Fruit fly (Drosophila melanogaster) whole organism, embryonic: ENCODE data around the gene lqfR.

ENCODE experiments used
- Awh ChIP-seq: fragments of 200-800 bp; sonication (Bioruptor generic); IDR thresholded peaks from 2 replicates; pipeline ENCODE4, ENCODE4 v1.3.6; 2022; ENCODE audit warnings: missing biosample characterization, missing genetic modification characterization
- Bgb ChIP-seq: fragments of 200-800 bp; sonication (Bioruptor generic); IDR thresholded peaks from 2 replicates; pipeline ENCODE4 v1.3.6; 2022; ENCODE audit warnings: missing biosample characterization, missing genetic modification characterization; ENCODE audit not compliant: partially characterized antibody
- CG10431 ChIP-seq: fragments of 200-800 bp; sonication (Bioruptor generic); optimal IDR thresholded peaks from 3 replicates; lab custom pipeline; 2018; ENCODE audit warnings: missing biosample characterization, mild to moderate bottlenecking, missing genetic modification characterization
- CG10959 ChIP-seq: fragments of 200-800 bp; sonication (Bioruptor generic); IDR thresholded peaks from 2 replicates; pipeline ENCODE4 v1.3.6; 2022; ENCODE audit warnings: missing biosample characterization, missing genetic modification characterization
- CG11696 ChIP-seq: fragments of 200-800 bp; sonication (Bioruptor generic); IDR thresholded peaks from 2 replicates; pipeline ENCODE4 v1.3.6; 2022; ENCODE audit warnings: missing biosample characterization, missing genetic modification characterization
- CG12155 ChIP-seq: fragments of 200-800 bp; sonication (Bioruptor generic); optimal IDR thresholded peaks from 3 replicates; lab custom pipeline; 2016; ENCODE audit warnings: missing biosample characterization, missing genetic modification characterization
- CG12299 ChIP-seq: fragments of 200-800 bp; sonication (Bioruptor generic); optimal IDR thresholded peaks from 2 replicates; lab custom pipeline; 2018; ENCODE audit warnings: missing biosample characterization, mild to moderate bottlenecking, missing genetic modification characterization
- CG13296 ChIP-seq: fragments of 200-800 bp; sonication (Bioruptor generic); optimal IDR thresholded peaks from 3 replicates; lab custom pipeline; 2018; ENCODE audit warnings: missing biosample characterization, mild to moderate bottlenecking, missing genetic modification characterization
- CG16779 ChIP-seq: fragments of 200-800 bp; sonication (Bioruptor generic); IDR thresholded peaks from 2 replicates; pipeline ENCODE4 v1.3.6; 2022; ENCODE audit warnings: missing biosample characterization, missing genetic modification characterization
- CG18011 ChIP-seq: fragments of 200-800 bp; sonication (Bioruptor generic); optimal IDR thresholded peaks from 2 replicates; lab custom pipeline; 2017; ENCODE audit warnings: missing biosample characterization, missing genetic modification characterization, mild to moderate bottlenecking, moderate library complexity, missing genotype
- CG18476 ChIP-seq: fragments of 200-800 bp; sonication (Bioruptor generic); optimal IDR thresholded peaks from 2 replicates; lab custom pipeline; 2016; ENCODE audit warnings: missing biosample characterization, mild to moderate bottlenecking, missing genetic modification characterization
- CG18599 ChIP-seq: fragments of 200-800 bp; sonication (Bioruptor generic); optimal IDR thresholded peaks from 3 replicates; lab custom pipeline; 2017; ENCODE audit warnings: missing biosample characterization, missing genetic modification characterization, mild to moderate bottlenecking, moderate library complexity, missing genetic modification reagents
- CG2129 ChIP-seq: fragments of 200-800 bp; sonication (Bioruptor generic); IDR thresholded peaks from 2 replicates; pipeline ENCODE4 v1.3.6; 2022; ENCODE audit warnings: missing biosample characterization, missing genetic modification characterization; ENCODE audit not compliant: partially characterized antibody
- CG2875 ChIP-seq: fragments of 200-800 bp; sonication (Bioruptor generic); optimal IDR thresholded peaks from 2 replicates; lab custom pipeline; 2017; ENCODE audit warnings: missing biosample characterization, mild to moderate bottlenecking, missing genetic modification characterization, missing genetic modification reagents
- CG30020 ChIP-seq: fragments of 200-800 bp; optimal IDR thresholded peaks from 2 replicates; lab custom pipeline; 2019; ENCODE audit warnings: missing biosample characterization, mild to moderate bottlenecking, missing genetic modification characterization, moderate library complexity
- CG3163 ChIP-seq: fragments of 200-800 bp; sonication (Bioruptor generic); optimal IDR thresholded peaks from 3 replicates; lab custom pipeline; 2016; ENCODE audit warnings: missing biosample characterization, missing genetic modification characterization
- CG3281 ChIP-seq: fragments of 200-800 bp; sonication (Bioruptor generic); optimal IDR thresholded peaks from 3 replicates; lab custom pipeline; 2017; ENCODE audit warnings: missing biosample characterization, mild to moderate bottlenecking, missing genetic modification characterization
- CG42726 ChIP-seq: fragments of 200-800 bp; sonication (Bioruptor generic); IDR thresholded peaks from 2 replicates; pipeline ENCODE4 v1.3.6; 2022; ENCODE audit warnings: missing biosample characterization, missing genetic modification characterization; ENCODE audit not compliant: partially characterized antibody
- CG4360 ChIP-seq: fragments of 200-800 bp; sonication (Bioruptor generic); IDR thresholded peaks from 2 replicates; pipeline ENCODE4 v1.3.6; 2022; ENCODE audit warnings: missing biosample characterization, missing genetic modification characterization
- CG43689 ChIP-seq: fragments of 200-800 bp; sonication (Bioruptor generic); IDR thresholded peaks from 2 replicates; pipeline ENCODE4 v1.3.6; 2022; ENCODE audit warnings: missing biosample characterization, missing genetic modification characterization
- CG5245 ChIP-seq: fragments of 200-800 bp; sonication (Bioruptor generic); optimal IDR thresholded peaks from 3 replicates; lab custom pipeline; 2016; ENCODE audit warnings: missing biosample characterization, missing genetic modification characterization
- CG5953 ChIP-seq: fragments of 200-800 bp; sonication (Bioruptor generic); IDR thresholded peaks from 2 replicates; pipeline ENCODE4 v1.3.6; 2022; ENCODE audit warnings: missing biosample characterization, missing genetic modification characterization
- CG6765 ChIP-seq: fragments of 200-800 bp; sonication (Bioruptor generic); optimal IDR thresholded peaks from 3 replicates; lab custom pipeline; 2017; ENCODE audit warnings: missing biosample characterization, mild to moderate bottlenecking, missing genetic modification characterization
- CG6791 ChIP-seq: fragments of 200-800 bp; sonication (Bioruptor generic); IDR thresholded peaks from 3 replicates; pipeline ENCODE4 v1.3.6; 2022; ENCODE audit warnings: missing biosample characterization, missing genetic modification characterization; ENCODE audit not compliant: partially characterized antibody
- CG7357 ChIP-seq: fragments of 200-800 bp; sonication (Bioruptor generic); IDR thresholded peaks from 3 replicates; pipeline ENCODE4 v1.3.6; 2022; ENCODE audit warnings: missing biosample characterization, missing genetic modification characterization
- CG9727 ChIP-seq: fragments of 200-800 bp; sonication (Bioruptor generic); optimal IDR thresholded peaks from 3 replicates; lab custom pipeline; 2017; ENCODE audit warnings: missing biosample characterization, mild to moderate bottlenecking, missing genetic modification characterization
- Camta ChIP-seq: fragments of 200-800 bp; sonication (Bioruptor generic); optimal IDR thresholded peaks from 2 replicates; lab custom pipeline; 2016; ENCODE audit warnings: missing biosample characterization, missing genetic modification characterization
- Dll ChIP-seq: fragments of 200-800 bp; sonication (Bioruptor generic); IDR thresholded peaks from 4 replicates; pipeline ENCODE4 v1.3.6; 2022; ENCODE audit warnings: missing biosample characterization, missing genetic modification characterization; ENCODE audit not compliant: partially characterized antibody
- ERR ChIP-seq: fragments of 200-800 bp; sonication (Bioruptor generic); optimal IDR thresholded peaks from 2 replicates; lab custom pipeline; 2016; ENCODE audit warnings: missing biosample characterization, missing genetic modification characterization
- Elba2 ChIP-seq: fragments of 200-800 bp; sonication (Bioruptor generic); optimal IDR thresholded peaks from 3 replicates; lab custom pipeline; 2016; ENCODE audit warnings: missing biosample characterization, missing genetic modification characterization
- Fer3 ChIP-seq: fragments of 200-800 bp; sonication (Bioruptor generic); optimal IDR thresholded peaks from 2 replicates; lab custom pipeline; 2018; ENCODE audit warnings: missing biosample characterization, mild to moderate bottlenecking, missing genetic modification characterization, moderate library complexity
- Neu2 ChIP-seq: fragments of 200-800 bp; sonication (Bioruptor generic); optimal IDR thresholded peaks from 3 replicates; lab custom pipeline; 2016; ENCODE audit warnings: missing biosample characterization, missing genetic modification characterization, borderline replicate concordance
- PHDP ChIP-seq: fragments of 200-800 bp; sonication (Bioruptor generic); optimal IDR thresholded peaks from 3 replicates; lab custom pipeline; 2018; ENCODE audit warnings: missing biosample characterization, mild to moderate bottlenecking, missing genetic modification characterization, moderate library complexity
- Rx ChIP-seq: fragments of 200-800 bp; sonication (Bioruptor generic); IDR thresholded peaks from 2 replicates; pipeline ENCODE4 v1.3.6; 2022; ENCODE audit warnings: missing biosample characterization, missing genetic modification characterization
- ac ChIP-seq: fragments of 200-800 bp; sonication (Bioruptor generic); optimal IDR thresholded peaks from 3 replicates; lab custom pipeline; 2017; ENCODE audit warnings: missing biosample characterization, mild to moderate bottlenecking, missing genetic modification characterization
- btn ChIP-seq: fragments of 200-800 bp; sonication (Bioruptor generic); optimal IDR thresholded peaks from 2 replicates; lab custom pipeline; 2016; ENCODE audit warnings: missing biosample characterization, missing genetic modification characterization
- cg ChIP-seq: fragments of 200-800 bp; sonication (Bioruptor generic); optimal IDR thresholded peaks from 3 replicates; lab custom pipeline; 2019; ENCODE audit warnings: missing biosample characterization, mild to moderate bottlenecking, missing genetic modification characterization, moderate library complexity
- ci ChIP-seq: fragments of 200-800 bp; sonication (Bioruptor generic); IDR thresholded peaks from 3 replicates; pipeline ENCODE4 v1.3.6; 2022; ENCODE audit warnings: missing biosample characterization, missing genetic modification characterization
- dmrt99B ChIP-seq: fragments of 200-800 bp; sonication (Bioruptor generic); optimal IDR thresholded peaks from 2 replicates; lab custom pipeline; 2018; ENCODE audit warnings: missing biosample characterization, mild to moderate bottlenecking, missing genetic modification characterization, moderate library complexity
- fru ChIP-seq: fragments of >200 bp; optimal IDR thresholded peaks from 2 replicates; lab custom pipeline; 2017
- ftz-f1 ChIP-seq: fragments of 200-800 bp; sonication (Bioruptor generic); optimal IDR thresholded peaks from 2 replicates; lab custom pipeline; 2016; ENCODE audit warnings: missing biosample characterization, missing genetic modification characterization
- ken ChIP-seq: fragments of 200-800 bp; sonication (Bioruptor generic); IDR thresholded peaks from 3 replicates; pipeline ENCODE4 v1.3.6; 2022; ENCODE audit warnings: missing biosample characterization, missing genetic modification characterization
- lov ChIP-seq, 2 experiments: fragments of 200-800 bp in 1 of 2; fragments of >200 bp in 1 of 2; sonication (Bioruptor generic) in 1 of 2; IDR thresholded peaks in 1 of 2; optimal IDR thresholded peaks in 1 of 2; 2 replicates in 1 of 2; 3 replicates in 1 of 2; pipeline versions ENCODE4 v1.3.6 to Lab custom; 2017 to 2022; ENCODE audit warnings: missing biosample characterization in 1 of 2, missing genetic modification characterization in 1 of 2
- onecut ChIP-seq: fragments of 200-800 bp; sonication (Bioruptor generic); IDR thresholded peaks from 2 replicates; pipeline ENCODE4 v1.3.6; 2022; ENCODE audit warnings: missing biosample characterization, missing genetic modification characterization
- pan ChIP-seq, 4 experiments: fragments of >200 bp in 3 of 4; fragments of 200-800 bp in 1 of 4; sonication (Bioruptor generic) in 1 of 4; optimal IDR thresholded peaks in 3 of 4; IDR thresholded peaks in 1 of 4; 2 replicates each; pipeline versions ENCODE4 v1.3.6 to Lab custom; 2017 to 2022; ENCODE audit warnings: missing biosample characterization in 2 of 4, missing genetic modification characterization in 2 of 4, mixed read lengths in 1 of 4
- sd ChIP-seq: fragments of 200-800 bp; sonication (Bioruptor generic); optimal IDR thresholded peaks from 3 replicates; lab custom pipeline; 2018; ENCODE audit warnings: missing biosample characterization, mild to moderate bottlenecking, missing genetic modification characterization, moderate library complexity
- tna ChIP-seq: fragments of 200-800 bp; sonication (Bioruptor generic); IDR thresholded peaks from 2 replicates; pipeline ENCODE4 v1.3.6; 2022; ENCODE audit warnings: missing biosample characterization, missing genetic modification characterization; ENCODE audit not compliant: partially characterized antibody
- trem ChIP-seq: fragments of 200-800 bp; optimal IDR thresholded peaks from 3 replicates; lab custom pipeline; 2019; ENCODE audit warnings: missing biosample characterization, mild to moderate bottlenecking, missing genetic modification characterization, moderate library complexity
- usp ChIP-seq: fragments of >200 bp; optimal IDR thresholded peaks from 2 replicates; lab custom pipeline; 2017; ENCODE audit warnings: missing biosample characterization, missing genetic modification characterization

The lqfR gene

DNA sequence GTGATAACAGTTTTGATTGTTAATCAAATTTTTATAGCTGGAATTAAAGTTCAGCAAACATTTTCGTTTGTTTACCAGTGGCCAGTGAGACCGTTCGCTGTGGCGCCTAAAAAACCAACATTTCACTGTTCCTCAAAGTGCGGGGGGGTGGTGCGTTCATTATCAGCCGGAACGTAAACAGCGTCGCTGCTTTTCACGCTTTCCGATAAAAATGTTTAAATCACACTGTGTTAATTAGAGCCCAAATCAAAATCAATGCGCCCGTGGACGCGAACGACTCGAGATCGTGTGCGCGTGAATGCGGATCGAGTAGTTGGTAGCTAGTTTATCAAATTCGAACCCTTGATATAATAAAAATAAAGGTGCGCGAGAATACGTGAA is 36.8 kb downstream of the lqfR start, which contains the start of gene CG34376 (continued):
- no peak for TF ChIP-seq pan (optimal IDR thresholded peaks at IDR 0.05; lab: Kevin White, UChicago)
- TF ChIP-seq pan (GFP tag; optimal IDR thresholded peaks at IDR 0.05 in 1 of 2, IDR thresholded peaks at IDR 0.05 in 1 of 2): peak in 1 of 2 experiments; percentile 56
- TF ChIP-seq CG3281: peak; percentile 49
- TF ChIP-seq usp (GFP tag; lab: Kevin White, UChicago): no peak
- peak; percentile 60; the same call in 2 of the 3 replicates for TF ChIP-seq ken (GFP tag; lab: Robert Waterston, UW)
- TF ChIP-seq fru (lab: Kevin White, UChicago): no peak
- TF ChIP-seq CG12299 (tag; lab: Kevin White, UChicago): no peak
- TF ChIP-seq Fer3: no peak
- no peak for TF ChIP-seq CG12155 (GFP tag; lab: Kevin White, UChicago)
- TF ChIP-seq CG5953 (GFP tag; lab: Robert Waterston, UW): no peak
- peak; percentile 50 for TF ChIP-seq onecut (GFP tag; lab: Robert Waterston, UW)
- peak; percentile 11 for TF ChIP-seq CG30020 (tag; lab: Kevin White, UChicago)
- no peak for TF ChIP-seq Elba2 (GFP tag; lab: Kevin White, UChicago)
- TF ChIP-seq CG13296 (GFP tag; lab: Kevin White, UChicago): peak; percentile 4
- TF ChIP-seq CG3163 (GFP tag; lab: Kevin White, UChicago): no peak
- TF ChIP-seq CG7357: peak; percentile 58; the same call in 1 of the 3 replicates
- no peak for TF ChIP-seq CG16779 (GFP tag; lab: Robert Waterston, UW)
- peak; percentile 31 for TF ChIP-seq ERR
- TF ChIP-seq CG2875 (GFP tag; lab: Kevin White, UChicago): peak; percentile 6
- no peak for TF ChIP-seq CG18476 (GFP tag; lab: Kevin White, UChicago)
- TF ChIP-seq Awh (GFP tag; lab: Robert Waterston, UW): peak; percentile 25; the same call in 1 of the 2 replicates
- no peak for TF ChIP-seq CG4360 (GFP tag; lab: Robert Waterston, UW)
- TF ChIP-seq CG6791: peak; percentile 57; the same call in 2 of the 3 replicates
- no peak for TF ChIP-seq Neu2
- peak; percentile 49 for TF ChIP-seq PHDP
- no peak for TF ChIP-seq lov (optimal IDR thresholded peaks at IDR 0.05; lab: Kevin White, UChicago)
- TF ChIP-seq lov (GFP tag; IDR thresholded peaks at IDR 0.05; lab: Robert Waterston, UW): 0 out of 3 replicates have a peak, but pooled peaks have one; percentile 45
- TF ChIP-seq Dll (GFP tag; lab: Robert Waterston, UW): 0 out of 4 replicates have a peak, but pooled peaks have one; percentile 46
- TF ChIP-seq CG6765 (GFP tag; lab: Kevin White, UChicago): peak; percentile 28
- no peak; the same call in 1 of the 2 replicates for TF ChIP-seq tna (GFP tag; lab: Robert Waterston, UW)
- peak; percentile 57 for TF ChIP-seq trem (tag; lab: Kevin White, UChicago)
- 0 out of 2 replicates have a peak, but pooled peaks have one; percentile 35 for TF ChIP-seq CG42726
- no peak for TF ChIP-seq CG10959
- no peak for TF ChIP-seq Camta
- TF ChIP-seq CG11696 (GFP tag; lab: Robert Waterston, UW): no peak
- TF ChIP-seq CG5245 (GFP tag; lab: Kevin White, UChicago): no peak
- TF ChIP-seq CG43689 (GFP tag; lab: Robert Waterston, UW): no peak
- TF ChIP-seq cg (GFP tag; lab: Kevin White, UChicago): no peak
- peak; percentile 48 for TF ChIP-seq CG9727 (GFP tag; lab: Kevin White, UChicago)
- TF ChIP-seq CG18011: no peak
- TF ChIP-seq Bgb (GFP tag; lab: Robert Waterston, UW): peak; percentile 36; the same call in 1 of the 2 replicates
- no peak for TF ChIP-seq dmrt99B
- TF ChIP-seq btn (GFP tag; lab: Kevin White, UChicago): no peak
- TF ChIP-seq Rx (GFP tag; lab: Robert Waterston, UW): no peak
- peak; percentile 49 for TF ChIP-seq CG18599 (GFP tag; lab: Kevin White, UChicago)
- TF ChIP-seq CG10431 (GFP tag; lab: Kevin White, UChicago): peak; percentile 41
- TF ChIP-seq ac (GFP tag; lab: Kevin White, UChicago): no peak
- no peak for TF ChIP-seq ftz-f1 (GFP tag; lab: Kevin White, UChicago)
- TF ChIP-seq CG2129 (GFP tag; lab: Robert Waterston, UW): no peak
- TF ChIP-seq ci: peak; percentile 77; the same call in 1 of the 3 replicates
- TF ChIP-seq sd (tag; lab: Kevin White, UChicago): peak; percentile 89
